Worm (Caenorhabditis elegans): ENCODE results near the gene C54D2.6.

The C54D2.6 gene

DNA sequence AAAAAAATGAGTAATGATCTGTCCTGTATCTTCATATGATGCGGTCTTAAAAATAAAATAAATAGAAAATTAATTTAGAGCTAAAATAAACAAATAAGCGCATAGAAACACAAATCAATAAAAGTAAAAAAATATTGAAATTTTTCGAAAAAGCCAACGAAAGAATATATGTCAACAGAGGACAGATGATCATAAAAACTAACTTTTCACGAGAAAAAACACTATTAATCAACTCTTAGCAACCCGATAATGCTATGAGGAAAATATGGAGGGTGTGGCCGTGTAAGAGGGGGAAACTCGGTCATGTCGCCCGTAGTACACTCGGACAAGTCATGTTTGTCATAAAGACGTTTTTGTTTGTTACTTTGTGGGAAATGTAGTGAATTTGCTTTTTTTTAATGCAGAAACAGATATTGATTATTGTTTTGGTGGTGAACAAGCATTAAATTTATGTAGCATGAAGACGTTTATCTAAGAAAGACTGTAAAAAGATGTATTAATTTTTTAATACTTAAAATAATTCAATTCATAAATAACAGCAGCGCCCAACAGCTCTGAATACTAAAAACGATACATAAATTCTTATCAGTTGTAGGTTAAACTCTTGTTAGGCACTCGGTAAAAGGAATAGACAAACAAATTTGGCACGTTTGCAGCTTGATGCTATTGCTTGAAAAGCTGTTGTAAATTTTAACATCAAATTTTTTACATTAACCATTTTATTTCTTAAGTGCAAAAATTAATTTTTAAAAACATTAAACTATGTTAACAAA is 48.9 kb downstream of the C54D2.6 start, which contains the start of gene adm-4:
adm-4 (minus strand) TSS at position 51 of the 773 bp plus-strand sequence.
- TF ChIP-seq elt-3 (tag; optimal IDR thresholded peaks at IDR 0.05) (no peak), fkh-10 (GFP tag; optimal IDR thresholded peaks at IDR 0.05) (no peak), pqm-1 (tag; optimal IDR thresholded peaks at IDR 0.05) (no peak), mdl-1 (tag; optimal IDR thresholded peaks at IDR 0.05) (no peak), nhr-25 (tag; optimal IDR thresholded peaks at IDR 0.05) (peak; percentile 2), R02D3.7 (tag; optimal IDR thresholded peaks at IDR 0.05) (no peak), unc-39 (tag; optimal IDR thresholded peaks at IDR 0.05) (no peak), ceh-82 (tag; optimal IDR thresholded peaks at IDR 0.05) (no peak), pha-4 (tag; optimal IDR thresholded peaks at IDR 0.05) (peak; percentile 53), nhr-23 (tag; optimal IDR thresholded peaks at IDR 0.05) (peak; percentile 48), nhr-76 (tag; optimal IDR thresholded peaks at IDR 0.05) (no peak), mml-1 (tag; optimal IDR thresholded peaks at IDR 0.05) (no peak), ceh-9 (tag; optimal IDR thresholded peaks at IDR 0.05) (no peak), elt-2 (tag; optimal IDR thresholded peaks at IDR 0.05) (peak; percentile 29), fos-1 (tag; optimal IDR thresholded peaks at IDR 0.05) (no peak), jun-1 (tag; optimal IDR thresholded peaks at IDR 0.05) (no peak), lin-15B (tag; optimal IDR thresholded peaks at IDR 0.05) (peak; percentile 18), nhr-43 (tag; optimal IDR thresholded peaks at IDR 0.05; ENCODE audit: poor library complexity, severe bottlenecking) (peak; percentile 14), zag-1 (tag; optimal IDR thresholded peaks at IDR 0.05) (no peak), tbx-2 (tag; optimal IDR thresholded peaks at IDR 0.05) (no peak), egl-27 (tag; optimal IDR thresholded peaks at IDR 0.05) (no peak), nhr-28 (tag; optimal IDR thresholded peaks at IDR 0.05) (no peak), nhr-67 (tag; optimal IDR thresholded peaks at IDR 0.05) (no peak), lsy-12 (tag; optimal IDR thresholded peaks at IDR 0.05) (no peak), aly-2 (tag; optimal IDR thresholded peaks at IDR 0.05) (no peak), hmg-11 (tag; optimal IDR thresholded peaks at IDR 0.05) (peak; percentile 28), fkh-2 (tag; optimal IDR thresholded peaks at IDR 0.05) (no peak), eor-1 (tag; optimal IDR thresholded peaks at IDR 0.05) (no peak), snpc-4 (tag; optimal IDR thresholded peaks at IDR 0.05) (no peak), unc-62 (GFP tag; optimal IDR thresholded peaks at IDR 0.05) (no peak), nfya-1 (tag; optimal IDR thresholded peaks at IDR 0.05; ENCODE audit: insufficient read depth) (peak; percentile 48), sea-2 (GFP tag; optimal IDR thresholded peaks at IDR 0.05) (no peak)
